Fruit fly (Drosophila melanogaster) whole organism, embryonic: ENCODE measurements around the gene CG31798.

ENCODE experiments used
- Bgb ChIP-seq: fragments of 200-800 bp; sonication (Bioruptor generic); IDR thresholded peaks from 2 replicates; pipeline ENCODE4 v1.3.6; 2022; ENCODE audit warnings: missing biosample characterization, missing genetic modification characterization; ENCODE audit not compliant: partially characterized antibody
- CG12769 ChIP-seq: fragments of 200-800 bp; sonication (Bioruptor generic); optimal IDR thresholded peaks from 2 replicates; lab custom pipeline; 2019; ENCODE audit warnings: missing biosample characterization, mild to moderate bottlenecking, missing genetic modification characterization, moderate library complexity
- CG13894 ChIP-seq: fragments of 200-800 bp; sonication (Bioruptor generic); optimal IDR thresholded peaks from 3 replicates; lab custom pipeline; 2018; ENCODE audit warnings: missing biosample characterization, mild to moderate bottlenecking, missing genetic modification characterization, moderate library complexity
- CG14710 ChIP-seq: fragments of 200-800 bp; sonication (Bioruptor generic); optimal IDR thresholded peaks from 3 replicates; lab custom pipeline; 2019; ENCODE audit warnings: missing biosample characterization, mild to moderate bottlenecking, missing genetic modification characterization, moderate library complexity
- CG1603 ChIP-seq: fragments of 200-800 bp; sonication (Bioruptor generic); optimal IDR thresholded peaks from 2 replicates; lab custom pipeline; 2019; ENCODE audit warnings: missing biosample characterization, mild to moderate bottlenecking, missing genetic modification characterization, moderate library complexity
- CG2199 ChIP-seq: fragments of 200-800 bp; sonication (Bioruptor generic); IDR thresholded peaks from 3 replicates; pipeline ENCODE4 v1.3.6; 2022; ENCODE audit warnings: missing biosample characterization, missing genetic modification characterization
- CG31441 ChIP-seq: fragments of 200-800 bp; sonication (Bioruptor generic); IDR thresholded peaks from 2 replicates; pipeline ENCODE4 v1.3.6; 2022; ENCODE audit warnings: missing biosample characterization, missing genetic modification characterization
- CG42726 ChIP-seq: fragments of 200-800 bp; sonication (Bioruptor generic); IDR thresholded peaks from 2 replicates; pipeline ENCODE4 v1.3.6; 2022; ENCODE audit warnings: missing biosample characterization, missing genetic modification characterization; ENCODE audit not compliant: partially characterized antibody
- CG5180 ChIP-seq: fragments of 200-800 bp; sonication (Bioruptor generic); optimal IDR thresholded peaks from 3 replicates; lab custom pipeline; 2017; ENCODE audit warnings: missing biosample characterization, missing genetic modification characterization, mild to moderate bottlenecking, moderate library complexity, missing genetic modification reagents
- CG6654 ChIP-seq: fragments of 200-800 bp; sonication (Bioruptor generic); optimal IDR thresholded peaks from 2 replicates; lab custom pipeline; 2017; ENCODE audit warnings: missing biosample characterization, mild to moderate bottlenecking, missing genetic modification characterization
- CG7963 ChIP-seq: fragments of 200-800 bp; sonication (Bioruptor generic); IDR thresholded peaks from 3 replicates; pipeline ENCODE4 v1.3.6; 2022; ENCODE audit warnings: missing biosample characterization, missing genetic modification characterization; ENCODE audit not compliant: partially characterized antibody
- CG8290 ChIP-seq, 3 experiments: fragments of 200-800 bp; sonication (Bioruptor generic); optimal IDR thresholded peaks; 2 replicates each; lab custom pipeline; 2016 to 2019; ENCODE audit warnings: missing biosample characterization in 3 of 3, missing genetic modification characterization in 3 of 3, mild to moderate bottlenecking in 2 of 3, moderate library complexity in 1 of 3
- CG9797 ChIP-seq: fragments of 200-800 bp; sonication (Bioruptor generic); optimal IDR thresholded peaks from 3 replicates; lab custom pipeline; 2018; ENCODE audit warnings: missing biosample characterization, mild to moderate bottlenecking, missing genetic modification characterization
- CG9817 ChIP-seq: fragments of 200-800 bp; sonication (Bioruptor generic); optimal IDR thresholded peaks from 2 replicates; lab custom pipeline; 2018; ENCODE audit warnings: missing biosample characterization, mild to moderate bottlenecking, missing genetic modification characterization, moderate library complexity
- CG9932 ChIP-seq: fragments of 200-800 bp; sonication (Bioruptor generic); IDR thresholded peaks from 2 replicates; pipeline ENCODE4 v1.3.6; 2022; ENCODE audit warnings: missing biosample characterization, missing genetic modification characterization
- CTCF ChIP-seq: fragments of 200-800 bp; sonication (Bioruptor generic); optimal IDR thresholded peaks from 2 replicates; lab custom pipeline; 2017; ENCODE audit warnings: missing biosample characterization, mild to moderate bottlenecking, missing genetic modification characterization, moderate library complexity
- Deaf1 ChIP-seq: fragments of 200-800 bp; optimal IDR thresholded peaks from 3 replicates; lab custom pipeline; 2019; ENCODE audit warnings: missing biosample characterization, mild to moderate bottlenecking, missing genetic modification characterization, moderate library complexity
- Dek ChIP-seq: fragments of 200-800 bp; sonication (Bioruptor generic); optimal IDR thresholded peaks from 3 replicates; lab custom pipeline; 2019; ENCODE audit warnings: missing biosample characterization, mild to moderate bottlenecking, missing genetic modification characterization, moderate library complexity
- Dref ChIP-seq: fragments of 200-800 bp; sonication (Bioruptor generic); IDR thresholded peaks from 2 replicates; pipeline ENCODE4 v1.3.6; 2022; ENCODE audit warnings: missing biosample characterization, missing genetic modification characterization
- Ets65A ChIP-seq: fragments of 200-800 bp; sonication (Bioruptor generic); peaks from one replicate; lab custom pipeline; 2016; ENCODE audit warnings: missing biosample characterization, missing genetic modification characterization
- Fer1 ChIP-seq: fragments of 200-800 bp; sonication (Bioruptor generic); optimal IDR thresholded peaks from 2 replicates; lab custom pipeline; 2017; ENCODE audit warnings: missing biosample characterization, mild to moderate bottlenecking, missing genetic modification characterization
- HmgD ChIP-seq: fragments of 200-800 bp; sonication (Bioruptor generic); optimal IDR thresholded peaks from 3 replicates; lab custom pipeline; 2016; ENCODE audit warnings: missing biosample characterization, missing genetic modification characterization
- HmgZ ChIP-seq: fragments of 200-800 bp; sonication (Bioruptor generic); optimal IDR thresholded peaks from 2 replicates; lab custom pipeline; 2018; ENCODE audit warnings: missing biosample characterization, mild to moderate bottlenecking, missing genetic modification characterization
- Hmr ChIP-seq: fragments of 200-800 bp; sonication (Bioruptor generic); optimal IDR thresholded peaks from 3 replicates; lab custom pipeline; 2017; ENCODE audit warnings: mild to moderate bottlenecking, missing biosample characterization, missing genetic modification reagents, missing genetic modification characterization
- Med ChIP-seq: fragments of 200-800 bp; sonication (Bioruptor generic); peaks from one replicate; lab custom pipeline; 2016; ENCODE audit warnings: missing biosample characterization, missing genetic modification characterization, mild to moderate bottlenecking, inconsistent platforms, moderate library complexity
- Ptx1 ChIP-seq: fragments of 200-800 bp; sonication (Bioruptor generic); IDR thresholded peaks from 2 replicates; pipeline ENCODE4 v1.3.6; 2022; ENCODE audit warnings: missing biosample characterization, missing genetic modification characterization
- bbx ChIP-seq: fragments of 200-800 bp; sonication (Bioruptor generic); IDR thresholded peaks from 2 replicates; pipeline ENCODE4 v1.3.6; 2022; ENCODE audit warnings: missing biosample characterization, missing genetic modification characterization; ENCODE audit not compliant: partially characterized antibody
- cad ChIP-seq: fragments of >200 bp; optimal IDR thresholded peaks from 2 replicates; lab custom pipeline; 2017; ENCODE audit warnings: missing biosample characterization, missing genetic modification characterization
- ci ChIP-seq: fragments of 200-800 bp; sonication (Bioruptor generic); IDR thresholded peaks from 3 replicates; pipeline ENCODE4 v1.3.6; 2022; ENCODE audit warnings: missing biosample characterization, missing genetic modification characterization
- dimm ChIP-seq: fragments of 200-800 bp; sonication (Bioruptor generic); IDR thresholded peaks from 2 replicates; pipeline ENCODE4 v1.3.6; 2022; ENCODE audit warnings: missing biosample characterization, missing genetic modification characterization
- dysf ChIP-seq: fragments of 200-800 bp; sonication (Bioruptor generic); IDR thresholded peaks from 3 replicates; pipeline ENCODE4 v1.3.6; 2022; ENCODE audit warnings: missing biosample characterization, missing genetic modification characterization
- her ChIP-seq: fragments of 200-800 bp; sonication (Bioruptor generic); optimal IDR thresholded peaks from 2 replicates; lab custom pipeline; 2016; ENCODE audit warnings: missing biosample characterization, missing genetic modification characterization
- knrl ChIP-seq: fragments of 200-800 bp; sonication (Bioruptor generic); IDR thresholded peaks from 3 replicates; pipeline ENCODE4 v1.3.6; 2022; ENCODE audit warnings: missing biosample characterization, missing genetic modification characterization; ENCODE audit not compliant: partially characterized antibody
- nau ChIP-seq: fragments of 200-800 bp; sonication (Bioruptor generic); optimal IDR thresholded peaks from 3 replicates; lab custom pipeline; 2017; ENCODE audit warnings: missing biosample characterization, mild to moderate bottlenecking, missing genetic modification characterization, missing genetic modification reagents
- pita ChIP-seq: fragments of 200-800 bp; sonication (Bioruptor generic); optimal IDR thresholded peaks from 2 replicates; lab custom pipeline; 2017; ENCODE audit warnings: missing biosample characterization, mild to moderate bottlenecking, missing genetic modification characterization
- pzg ChIP-seq: fragments of 200-800 bp; sonication (Bioruptor generic); optimal IDR thresholded peaks from 3 replicates; lab custom pipeline; 2018; ENCODE audit warnings: missing biosample characterization, mild to moderate bottlenecking, missing genetic modification characterization, moderate library complexity
- scrt ChIP-seq: fragments of 200-800 bp; sonication (Bioruptor generic); optimal IDR thresholded peaks from 2 replicates; lab custom pipeline; 2018; ENCODE audit warnings: missing biosample characterization, mild to moderate bottlenecking, missing genetic modification characterization, moderate library complexity
- sens ChIP-seq: fragments of 200-800 bp; sonication (Bioruptor generic); peaks from one replicate; lab custom pipeline; 2016; ENCODE audit warnings: missing biosample characterization, missing genetic modification characterization
- sob ChIP-seq: fragments of 200-800 bp; sonication (Bioruptor generic); IDR thresholded peaks from 2 replicates; pipeline ENCODE4 v1.3.6; 2022; ENCODE audit warnings: missing biosample characterization, missing genetic modification characterization
- ssp ChIP-seq: fragments of 200-800 bp; sonication (Bioruptor generic); IDR thresholded peaks from 2 replicates; pipeline ENCODE4 v1.3.6; 2022; ENCODE audit warnings: missing biosample characterization, missing genetic modification characterization
- stwl ChIP-seq: fragments of 200-800 bp; sonication (Bioruptor generic); optimal IDR thresholded peaks from 3 replicates; lab custom pipeline; 2018; ENCODE audit warnings: missing biosample characterization, mild to moderate bottlenecking, missing genetic modification characterization, moderate library complexity
- trem ChIP-seq: fragments of 200-800 bp; optimal IDR thresholded peaks from 3 replicates; lab custom pipeline; 2019; ENCODE audit warnings: missing biosample characterization, mild to moderate bottlenecking, missing genetic modification characterization, moderate library complexity

CG31798 gene

dm6 chr2L:19393703-19394210, at the start of gene CG31798:
Gene CG31798, plus strand, starts transcription at chr2L:19394160.
- TF ChIP-seq CG9817 (peak; percentile 6), ci (GFP tag; lab: Robert Waterston, UW) (peak; percentile 18; the same call in 1 of the 3 replicates), Dek (tag; lab: Kevin White, UChicago) (peak; percentile 7), Hmr (peak; percentile 6), her (GFP tag; lab: Kevin White, UChicago) (no peak), scrt (GFP tag; lab: Kevin White, UChicago) (peak; percentile 8), HmgZ (peak; percentile 16), CG6654 (GFP tag; lab: Kevin White, UChicago) (peak; percentile 99), CTCF (GFP tag; lab: Kevin White, UChicago) (peak; percentile 75), knrl (GFP tag; lab: Robert Waterston, UW) (peak; percentile 52; the same call in 2 of the 3 replicates), Med (GFP tag; lab: Kevin White, UChicago) (peak; percentile 44), CG2199 (peak; percentile 87; the same call in 2 of the 3 replicates), Dref (GFP tag; lab: Robert Waterston, UW) (0 out of 2 replicates have a peak, but pooled peaks have one; percentile 9), CG1603 (no peak), Ets65A (GFP tag; lab: Kevin White, UChicago) (peak; percentile 5), sens (GFP tag; lab: Kevin White, UChicago) (peak; percentile 35), dimm (no peak), CG8290 (GFP tag; optimal IDR thresholded peaks at IDR 0.05; lab: Kevin White, UChicago) (no peak), CG8290 (tag; optimal IDR thresholded peaks at IDR 0.05; lab: Kevin White, UChicago) (peak in 1 of 2 experiments; percentile 61), CG13894 (tag; lab: Kevin White, UChicago) (peak; percentile 34), Fer1 (GFP tag; lab: Kevin White, UChicago) (no peak), ssp (no peak), CG9932 (GFP tag; lab: Robert Waterston, UW) (0 out of 2 replicates have a peak, but pooled peaks have one; percentile 9), trem (peak; percentile 11), pita (GFP tag; lab: Kevin White, UChicago) (peak; percentile 84), cad (GFP tag; lab: Kevin White, UChicago) (peak; percentile 86), CG9797 (GFP tag; lab: Kevin White, UChicago) (no peak), HmgD (peak; percentile 47), nau (GFP tag; lab: Kevin White, UChicago) (no peak), CG14710 (tag; lab: Kevin White, UChicago) (no peak), CG12769 (tag; lab: Kevin White, UChicago) (peak; percentile 16), bbx (0 out of 2 replicates have a peak, but pooled peaks have one; percentile 11), CG42726 (GFP tag; lab: Robert Waterston, UW) (peak; percentile 56), pzg (peak; percentile 14), sob (GFP tag; lab: Robert Waterston, UW) (peak; percentile 39; the same call in 1 of the 2 replicates), Bgb (GFP tag; lab: Robert Waterston, UW) (0 out of 2 replicates have a peak, but pooled peaks have one; percentile 35), CG31441 (no peak), dysf (GFP tag; lab: Robert Waterston, UW) (0 out of 3 replicates have a peak, but pooled peaks have one; percentile 20), CG7963 (GFP tag; lab: Robert Waterston, UW) (peak; percentile 11; the same call in 1 of the 3 replicates), CG5180 (GFP tag; lab: Kevin White, UChicago) (peak; percentile 26), stwl (tag; lab: Kevin White, UChicago) (peak; percentile 64), Deaf1 (tag; lab: Kevin White, UChicago) (no peak), Ptx1 (GFP tag; lab: Robert Waterston, UW) (no peak)
